Comparison of ENCODE assay signal across 1 worm cellular context in genomic region chrX:3472226-3472625, ce11.
TF ChIP-seq lines count a peak whose summit lies in the region.

No protein-coding gene starts in this region.

TF ChIP-seq in whole organism, L4 larva, 104 proteins besides CTCF, POLR2A, EP300 and RAD21 (continued from another document):
- TF ChIP-seq F37D6.2 (tag; optimal IDR thresholded peaks at IDR 0.05; lab: Kevin White, UChicago) (no peak), ztf-11 (tag; optimal IDR thresholded peaks at IDR 0.05; lab: Kevin White, UChicago) (no peak), vab-7 (GFP tag; IDR thresholded peaks at IDR 0.05; lab: Robert Waterston, UW) (no peak), nhr-28 (tag; optimal IDR thresholded peaks at IDR 0.05; lab: Kevin White, UChicago) (peak; percentile 87), spr-1 (tag; optimal IDR thresholded peaks at IDR 0.05; lab: Kevin White, UChicago) (no peak), jun-1 (tag; optimal IDR thresholded peaks at IDR 0.05; lab: Kevin White, UChicago) (no peak), F26F4.8 (GFP tag; conservative IDR thresholded peaks at IDR 0.05; lab: Robert Waterston, UW) (no peak), dmd-6 (GFP tag; IDR thresholded peaks at IDR 0.05; lab: Robert Waterston, UW) (peak; percentile 54), daf-8 (GFP tag; IDR thresholded peaks at IDR 0.05; lab: Robert Waterston, UW) (no peak), Y48G9A.11 (GFP tag; IDR thresholded peaks at IDR 0.05; lab: Robert Waterston, UW) (no peak), hmg-1.1 (GFP tag; IDR thresholded peaks at IDR 0.05; lab: Robert Waterston, UW) (0 out of 2 replicates have a peak, but pooled peaks have one; percentile 53), hlh-30 (tag; optimal IDR thresholded peaks at IDR 0.05; lab: Kevin White, UChicago; ENCODE audit: insufficient read depth) (peak; percentile 60), mdl-1 (tag; optimal IDR thresholded peaks at IDR 0.05; lab: Kevin White, UChicago) (peak in 1 of 2 experiments; percentile 74), pha-4 (GFP tag; IDR thresholded peaks at IDR 0.05; lab: Robert Waterston, UW) (no peak), pha-4 (tag; optimal IDR thresholded peaks at IDR 0.05; lab: Kevin White, UChicago) (peak; percentile 95), nhr-25 (tag; optimal IDR thresholded peaks at IDR 0.05; lab: Kevin White, UChicago; ENCODE audit: borderline replicate concordance, insufficient read depth) (no peak), F49E8.2 (tag; optimal IDR thresholded peaks at IDR 0.05; lab: Kevin White, UChicago; ENCODE audit: borderline replicate concordance) (no peak), Y75B8A.6 (GFP tag; IDR thresholded peaks at IDR 0.05; lab: Robert Waterston, UW) (no peak), zip-2 (tag; optimal IDR thresholded peaks at IDR 0.05; lab: Kevin White, UChicago) (no peak), attf-4 (tag; optimal IDR thresholded peaks at IDR 0.05; lab: Kevin White, UChicago) (no peak), nhr-102 (tag; optimal IDR thresholded peaks at IDR 0.05; lab: Kevin White, UChicago) (peak; percentile 2), nhr-6 (tag; optimal IDR thresholded peaks at IDR 0.05; lab: Kevin White, UChicago) (peak; percentile 55), spr-3 (GFP tag; optimal IDR thresholded peaks at IDR 0.05; lab: Kevin White, UChicago) (no peak), madf-5 (GFP tag; IDR thresholded peaks at IDR 0.05; lab: Robert Waterston, UW) (no peak), Y5F2A.4 (GFP tag; optimal IDR thresholded peaks at IDR 0.05; lab: Kevin White, UChicago) (no peak), mxl-3 (GFP tag; optimal IDR thresholded peaks at IDR 0.05; lab: Kevin White, UChicago) (peak; percentile 60), nhr-41 (GFP tag; IDR thresholded peaks at IDR 0.05; lab: Robert Waterston, UW) (no peak), rbr-2 (tag; optimal IDR thresholded peaks at IDR 0.05; lab: Kevin White, UChicago) (peak; percentile 30), lir-3 (tag; optimal IDR thresholded peaks at IDR 0.05; lab: Kevin White, UChicago) (no peak), ces-1 (GFP tag; optimal IDR thresholded peaks at IDR 0.05; lab: Kevin White, UChicago) (no peak), nhr-76 (tag; optimal IDR thresholded peaks at IDR 0.05; lab: Kevin White, UChicago) (no peak), skn-1 (tag; optimal IDR thresholded peaks at IDR 0.05; lab: Kevin White, UChicago) (no peak), ZK546.5 (tag; optimal IDR thresholded peaks at IDR 0.05; lab: Kevin White, UChicago) (no peak), madf-9 (GFP tag; conservative IDR thresholded peaks at IDR 0.05; lab: Robert Waterston, UW) (no peak), ceh-82 (tag; optimal IDR thresholded peaks at IDR 0.05; lab: Kevin White, UChicago) (no peak), nhr-48 (tag; optimal IDR thresholded peaks at IDR 0.05; lab: Kevin White, UChicago) (no peak), cey-2 (tag; optimal IDR thresholded peaks at IDR 0.05; lab: Kevin White, UChicago; ENCODE audit: borderline replicate concordance, insufficient read depth) (no peak), sdz-12 (GFP tag; optimal IDR thresholded peaks at IDR 0.05; lab: Kevin White, UChicago) (no peak), php-3 (GFP tag; IDR thresholded peaks at IDR 0.05; lab: Robert Waterston, UW) (no peak), dmd-8 (GFP tag; IDR thresholded peaks at IDR 0.05; lab: Robert Waterston, UW) (no peak), hlh-11 (tag; optimal IDR thresholded peaks at IDR 0.05; lab: Kevin White, UChicago) (peak; percentile 74), arid-1 (GFP tag; conservative IDR thresholded peaks at IDR 0.05; lab: Robert Waterston, UW) (no peak), pqm-1 (tag; optimal IDR thresholded peaks at IDR 0.05; lab: Kevin White, UChicago) (peak; percentile 34), egl-43 (GFP tag; IDR thresholded peaks at IDR 0.05; lab: Robert Waterston, UW) (no peak), lin-29 (GFP tag; IDR thresholded peaks at IDR 0.05; lab: Robert Waterston, UW) (no peak), mes-2 (tag; optimal IDR thresholded peaks at IDR 0.05; lab: Kevin White, UChicago; ENCODE audit: poor library complexity, severe bottlenecking) (peak; percentile 64), hif-1 (tag; optimal IDR thresholded peaks at IDR 0.05; lab: Kevin White, UChicago) (peak in 1 of 2 experiments; percentile 4), T20F7.1 (GFP tag; optimal IDR thresholded peaks at IDR 0.05; lab: Kevin White, UChicago) (no peak), daf-19 (GFP tag; conservative IDR thresholded peaks at IDR 0.05; lab: Robert Waterston, UW) (no peak), ceh-62 (tag; optimal IDR thresholded peaks at IDR 0.05; lab: Kevin White, UChicago) (no peak), lin-39 (tag; optimal IDR thresholded peaks at IDR 0.05; lab: Kevin White, UChicago) (no peak), snpc-4 (tag; optimal IDR thresholded peaks at IDR 0.05; lab: Kevin White, UChicago) (no peak), nhr-11 (tag; optimal IDR thresholded peaks at IDR 0.05; lab: Kevin White, UChicago) (no peak), nhr-111 (GFP tag; optimal IDR thresholded peaks at IDR 0.05; lab: Kevin White, UChicago) (no peak), ctbp-1 (GFP tag; IDR thresholded peaks at IDR 0.05; lab: Robert Waterston, UW) (no peak), lin-1 (GFP tag; IDR thresholded peaks at IDR 0.05; lab: Robert Waterston, UW) (peak; percentile 52; the same call in 1 of the 2 replicates), duxl-1 (tag; optimal IDR thresholded peaks at IDR 0.05; lab: Kevin White, UChicago; ENCODE audit: poor library complexity) (no peak), tag-97 (GFP tag; IDR thresholded peaks at IDR 0.05; lab: Robert Waterston, UW) (no peak), egl-27 (tag; optimal IDR thresholded peaks at IDR 0.05; lab: Kevin White, UChicago) (no peak), ceh-28 (tag; optimal IDR thresholded peaks at IDR 0.05; lab: Kevin White, UChicago) (no peak), ztf-7 (tag; optimal IDR thresholded peaks at IDR 0.05; lab: Kevin White, UChicago) (no peak), fos-1 (tag; optimal IDR thresholded peaks at IDR 0.05; lab: Kevin White, UChicago) (no peak), F10B5.3 (tag; optimal IDR thresholded peaks at IDR 0.05; lab: Kevin White, UChicago) (peak; percentile 4), unc-130 (GFP tag; optimal IDR thresholded peaks at IDR 0.05; lab: Kevin White, UChicago) (no peak), zag-1 (tag; optimal IDR thresholded peaks at IDR 0.05; lab: Kevin White, UChicago) (no peak), dmd-9 (GFP tag; IDR thresholded peaks at IDR 0.05; lab: Robert Waterston, UW) (no peak), dve-1 (tag; optimal IDR thresholded peaks at IDR 0.05; lab: Kevin White, UChicago; ENCODE audit: insufficient read depth) (peak; percentile 66), F44E2.7 (GFP tag; IDR thresholded peaks at IDR 0.05; lab: Robert Waterston, UW) (no peak), dpl-1 (GFP tag; optimal IDR thresholded peaks at IDR 0.05; lab: Kevin White, UChicago) (no peak), tra-1 (GFP tag; IDR thresholded peaks at IDR 0.05; lab: Robert Waterston, UW) (no peak), unc-39 (tag; optimal IDR thresholded peaks at IDR 0.05; lab: Kevin White, UChicago) (no peak), daf-12 (tag; optimal IDR thresholded peaks at IDR 0.05; lab: Kevin White, UChicago) (no peak), ceh-44 (GFP tag; IDR thresholded peaks at IDR 0.05; lab: Robert Waterston, UW) (no peak), fkh-10 (GFP tag; optimal IDR thresholded peaks at IDR 0.05; lab: Kevin White, UChicago) (no peak), ZK337.2 (GFP tag; IDR thresholded peaks at IDR 0.05; lab: Robert Waterston, UW) (no peak), daf-16 (GFP tag; optimal IDR thresholded peaks at IDR 0.05; lab: Kevin White, UChicago) (no peak), daf-16 (tag; optimal IDR thresholded peaks at IDR 0.05; lab: Kevin White, UChicago) (peak; percentile 64), nhr-10 (tag; optimal IDR thresholded peaks at IDR 0.05; lab: Kevin White, UChicago) (no peak), mdt-29 (GFP tag; IDR thresholded peaks at IDR 0.05; lab: Robert Waterston, UW) (no peak), lin-38 (GFP tag; IDR thresholded peaks at IDR 0.05; lab: Robert Waterston, UW) (no peak), zfp-3 (GFP tag; conservative IDR thresholded peaks at IDR 0.05; lab: Robert Waterston, UW) (no peak)
